Worm (Caenorhabditis elegans): ENCODE data around the gene clec-225.

clec-225 gene

ce11 chrV:13114552-13115237, 20.0 kb downstream of the clec-225 start:
- TF ChIP-seq sma-9 (GFP tag; optimal IDR thresholded peaks at IDR 0.05) = no peak
- no peak for TF ChIP-seq sma-9 (tag; optimal IDR thresholded peaks at IDR 0.05)
- no peak for TF ChIP-seq nhr-11 (tag; optimal IDR thresholded peaks at IDR 0.05)
- TF ChIP-seq unc-55 (GFP tag; optimal IDR thresholded peaks at IDR 0.05) = peak; percentile 67
- no peak for TF ChIP-seq R02D3.7 (tag; optimal IDR thresholded peaks at IDR 0.05)
- no peak for TF ChIP-seq F13H6.1 (tag; optimal IDR thresholded peaks at IDR 0.05)
- no peak for TF ChIP-seq alr-1 (tag; optimal IDR thresholded peaks at IDR 0.05)

- peak; percentile 4 for TF ChIP-seq C34F6.9 (tag; optimal IDR thresholded peaks at IDR 0.05)
- peak; percentile 51 for TF ChIP-seq mab-5 (tag; optimal IDR thresholded peaks at IDR 0.05)
- no peak for TF ChIP-seq elt-1 (tag; optimal IDR thresholded peaks at IDR 0.05)
- peak; percentile 55 for TF ChIP-seq unc-55 (GFP tag; optimal IDR thresholded peaks at IDR 0.05)
- no peak for TF ChIP-seq nhr-10 (tag; optimal IDR thresholded peaks at IDR 0.05)
- peak; percentile 45 for TF ChIP-seq zag-1 (tag; optimal IDR thresholded peaks at IDR 0.05)
Measured at ce11 chrV:13112937-13113497, 21.7 kb downstream of the clec-225 start.

- TF ChIP-seq unc-55 (GFP tag; optimal IDR thresholded peaks at IDR 0.05) (peak; percentile 47), Y55F3AM.14 (GFP tag; optimal IDR thresholded peaks at IDR 0.05) (peak; percentile 30), ceh-82 (tag; optimal IDR thresholded peaks at IDR 0.05) (no peak), zag-1 (tag; optimal IDR thresholded peaks at IDR 0.05) (peak; percentile 62), alr-1 (tag; optimal IDR thresholded peaks at IDR 0.05) (no peak), C34F6.9 (tag; optimal IDR thresholded peaks at IDR 0.05) (peak; percentile 14), mdl-1 (tag; optimal IDR thresholded peaks at IDR 0.05) (no peak)
Measured at ce11 chrV:13111599-13112191, 23.0 kb downstream of the clec-225 start.

- peak; percentile 67 for TF ChIP-seq unc-55 (GFP tag; optimal IDR thresholded peaks at IDR 0.05)
- peak; percentile 3 for TF ChIP-seq fos-1 (tag; optimal IDR thresholded peaks at IDR 0.05)
- TF ChIP-seq ztf-11 (tag; optimal IDR thresholded peaks at IDR 0.05) = no peak
- no peak for TF ChIP-seq lin-13 (GFP tag; optimal IDR thresholded peaks at IDR 0.05)
- no peak for TF ChIP-seq unc-39 (tag; optimal IDR thresholded peaks at IDR 0.05)
Measured at ce11 chrV:13105840-13106429, 28.8 kb downstream of the clec-225 start.

ce11 chrV:13095654-13096053, 39.0 kb downstream of the clec-225 start, which contains the start of gene C34B4.5:
Gene C34B4.5 (plus strand): TSS chrV:13095954.
- TF ChIP-seq nhr-21 (tag; optimal IDR thresholded peaks at IDR 0.05) = no peak
- TF ChIP-seq alr-1 (tag; optimal IDR thresholded peaks at IDR 0.05) = no peak
- TF ChIP-seq mab-5 (tag; optimal IDR thresholded peaks at IDR 0.05) = no peak
- no peak for TF ChIP-seq nhr-10 (tag; optimal IDR thresholded peaks at IDR 0.05)
- TF ChIP-seq nhr-237 (tag; optimal IDR thresholded peaks at IDR 0.05) = no peak
- no peak for TF ChIP-seq fos-1 (tag; optimal IDR thresholded peaks at IDR 0.05)
- TF ChIP-seq elt-3 (tag; optimal IDR thresholded peaks at IDR 0.05) = no peak
- TF ChIP-seq Y55F3AM.14 (GFP tag; optimal IDR thresholded peaks at IDR 0.05) = no peak
- TF ChIP-seq dmd-4 (tag; optimal IDR thresholded peaks at IDR 0.05) = no peak
- no peak for TF ChIP-seq skn-1 (tag; optimal IDR thresholded peaks at IDR 0.05)
- TF ChIP-seq mbf-1 (tag; optimal IDR thresholded peaks at IDR 0.05) = no peak
- no peak for TF ChIP-seq F13H6.1 (tag; optimal IDR thresholded peaks at IDR 0.05)

- TF ChIP-seq gmeb-1 (tag; optimal IDR thresholded peaks at IDR 0.05) (no peak), sma-3 (GFP tag; optimal IDR thresholded peaks at IDR 0.05) (no peak), nhr-237 (tag; optimal IDR thresholded peaks at IDR 0.05) (no peak), snpc-4 (tag; optimal IDR thresholded peaks at IDR 0.05) (no peak), nhr-21 (tag; optimal IDR thresholded peaks at IDR 0.05) (no peak), ceh-82 (tag; optimal IDR thresholded peaks at IDR 0.05) (no peak), nhr-6 (tag; optimal IDR thresholded peaks at IDR 0.05) (no peak), nhr-23 (tag; optimal IDR thresholded peaks at IDR 0.05) (no peak), C34F6.9 (tag; optimal IDR thresholded peaks at IDR 0.05) (no peak), sem-4 (tag; optimal IDR thresholded peaks at IDR 0.05) (no peak), nhr-77 (tag; optimal IDR thresholded peaks at IDR 0.05) (no peak), mdl-1 (tag; optimal IDR thresholded peaks at IDR 0.05) (no peak), fos-1 (tag; optimal IDR thresholded peaks at IDR 0.05) (no peak), ztf-4 (tag; optimal IDR thresholded peaks at IDR 0.05) (no peak), aly-2 (tag; optimal IDR thresholded peaks at IDR 0.05) (no peak)
Measured at ce11 chrV:13092349-13092748, 42.3 kb downstream of the clec-225 start, which contains the start of gene lurp-4. Gene lurp-4 (plus strand): TSS chrV:13092649.

All from whole organism, L2 larva.